Worm (Caenorhabditis elegans): ENCODE data around the gene fkh-9.

fkh-9 gene

DNA sequence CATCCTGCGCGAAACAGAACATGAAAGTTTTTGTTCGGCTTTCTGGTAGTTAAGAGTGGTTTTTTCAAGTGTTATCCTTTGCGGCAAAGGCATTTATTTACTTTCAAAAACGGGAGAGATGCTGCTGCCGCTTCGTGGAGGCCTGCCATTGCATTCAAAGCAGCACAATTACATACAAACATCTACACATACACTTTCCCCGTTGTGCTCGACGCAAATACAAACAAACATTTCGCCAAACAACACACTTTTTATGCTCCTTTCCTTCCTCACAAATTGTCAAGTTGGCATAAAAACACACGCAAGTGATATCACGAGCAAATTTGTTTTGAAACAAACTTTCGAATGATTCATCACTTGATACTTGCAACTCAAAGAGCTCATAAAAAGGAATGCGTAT, 591 bp downstream of the fkh-9 start:
- TF ChIP-seq nhr-43 (tag; optimal IDR thresholded peaks at IDR 0.05; ENCODE audit: poor library complexity, severe bottlenecking): no peak
- TF ChIP-seq nhr-12 (tag; optimal IDR thresholded peaks at IDR 0.05): no peak
- TF ChIP-seq hmg-11 (tag; optimal IDR thresholded peaks at IDR 0.05): no peak
- peak; percentile 44 for TF ChIP-seq elt-2 (tag; optimal IDR thresholded peaks at IDR 0.05)
- no peak for TF ChIP-seq ZK546.5 (tag; optimal IDR thresholded peaks at IDR 0.05)
- no peak for TF ChIP-seq ztf-4 (tag; optimal IDR thresholded peaks at IDR 0.05)
- no peak for TF ChIP-seq snpc-4 (tag; optimal IDR thresholded peaks at IDR 0.05)
- TF ChIP-seq zag-1 (tag; optimal IDR thresholded peaks at IDR 0.05): no peak
- TF ChIP-seq ceh-28 (tag; optimal IDR thresholded peaks at IDR 0.05): no peak
- no peak for TF ChIP-seq egl-27 (tag; optimal IDR thresholded peaks at IDR 0.05)
- no peak for TF ChIP-seq ceh-9 (tag; optimal IDR thresholded peaks at IDR 0.05)
- TF ChIP-seq nhr-237 (tag; optimal IDR thresholded peaks at IDR 0.05): no peak
- TF ChIP-seq mdl-1 (tag; optimal IDR thresholded peaks at IDR 0.05): no peak
- peak; percentile 9 for TF ChIP-seq nfya-1 (tag; optimal IDR thresholded peaks at IDR 0.05; ENCODE audit: insufficient read depth)
- no peak for TF ChIP-seq pqm-1 (tag; optimal IDR thresholded peaks at IDR 0.05)
- peak; percentile 94 for TF ChIP-seq pha-4 (tag; optimal IDR thresholded peaks at IDR 0.05)
- TF ChIP-seq lin-15B (tag; optimal IDR thresholded peaks at IDR 0.05): no peak

DNA sequence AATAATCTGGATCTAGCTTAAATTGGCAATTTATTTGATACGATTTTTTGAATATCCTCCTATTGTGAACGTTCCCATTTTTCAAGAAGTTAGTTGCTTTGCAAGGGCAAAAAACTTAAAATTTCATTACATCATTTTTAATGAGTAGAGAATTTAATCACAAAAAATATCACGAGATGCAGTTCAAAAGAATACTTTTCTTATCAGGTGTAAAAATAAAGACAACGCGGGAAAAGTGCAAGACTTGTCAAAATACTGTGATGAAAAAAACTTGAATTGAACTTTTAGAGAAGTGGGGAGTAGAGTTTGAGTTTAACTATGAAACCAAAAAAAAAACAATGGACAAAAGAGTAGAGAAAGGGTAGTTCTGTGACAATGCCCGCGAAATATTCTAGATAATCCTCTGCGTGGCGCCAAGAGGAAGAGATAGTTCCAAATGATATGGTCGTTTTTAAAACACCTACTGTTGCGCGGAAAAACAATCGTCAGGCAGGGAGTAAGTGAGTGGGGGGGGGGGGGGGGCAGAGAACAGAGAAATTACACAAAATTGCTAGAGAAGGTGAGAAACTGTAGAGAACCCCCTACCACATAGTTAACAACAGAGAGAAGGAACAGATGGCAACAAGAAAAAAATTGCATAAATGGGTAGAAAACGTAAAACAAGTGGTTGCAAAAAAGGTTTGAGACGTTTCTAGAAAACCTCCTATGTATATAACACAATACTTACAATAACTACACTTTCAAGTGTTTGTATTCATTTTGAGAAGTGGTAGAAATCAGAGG, 1.7 kb downstream of the fkh-9 start:
- TF ChIP-seq nhr-28 (tag; optimal IDR thresholded peaks at IDR 0.05) (no peak), elt-2 (tag; optimal IDR thresholded peaks at IDR 0.05) (peak; percentile 79), pqm-1 (tag; optimal IDR thresholded peaks at IDR 0.05) (peak; percentile 79)

DNA sequence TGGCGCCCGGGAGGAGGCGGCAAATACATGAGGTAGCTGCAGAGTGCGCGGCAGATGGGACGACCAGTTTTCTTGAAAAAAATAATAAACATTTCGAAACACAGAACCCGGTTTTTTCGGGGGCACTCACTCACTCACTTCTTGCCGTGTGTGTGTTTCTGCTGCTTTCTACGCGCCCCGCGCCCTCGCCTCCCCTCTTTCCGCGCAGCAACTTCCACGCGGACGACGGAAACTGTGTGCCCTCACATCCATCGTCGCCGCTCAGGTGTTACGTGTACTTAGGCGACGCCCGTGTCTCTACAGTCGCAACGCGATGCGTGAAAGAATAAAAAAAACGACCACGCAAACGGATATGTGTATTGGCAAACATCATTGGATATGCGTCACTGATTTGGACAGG, 2.3 kb downstream of the fkh-9 start:
- TF ChIP-seq egl-5 (tag; optimal IDR thresholded peaks at IDR 0.05) (peak; percentile 36), lin-39 (tag; optimal IDR thresholded peaks at IDR 0.05) (peak; percentile 6), nfya-1 (tag; optimal IDR thresholded peaks at IDR 0.05; ENCODE audit: insufficient read depth) (peak; percentile 8), pha-4 (tag; optimal IDR thresholded peaks at IDR 0.05) (peak; percentile 14), nhr-43 (tag; optimal IDR thresholded peaks at IDR 0.05; ENCODE audit: poor library complexity, severe bottlenecking) (peak; percentile 72), ceh-16 (tag; optimal IDR thresholded peaks at IDR 0.05) (no peak), ztf-11 (tag; optimal IDR thresholded peaks at IDR 0.05) (no peak)

DNA sequence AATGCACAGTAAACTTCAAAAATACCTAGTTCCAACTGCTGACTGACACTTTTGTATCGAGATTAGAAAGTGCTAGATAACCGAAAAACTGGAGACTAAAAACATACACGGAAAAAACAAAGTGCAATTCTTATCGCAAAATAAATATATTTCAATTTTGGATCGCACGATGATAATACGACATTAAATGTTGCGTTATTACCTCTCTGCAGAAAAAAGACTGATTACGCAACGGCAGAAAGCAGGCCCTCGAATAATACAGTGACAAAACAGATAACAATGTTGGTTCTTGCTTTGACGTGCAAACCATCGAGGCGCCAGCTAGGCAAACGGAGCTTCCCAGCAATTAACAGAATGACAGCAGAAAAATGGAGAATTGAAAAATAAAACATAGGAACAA, 2.9 kb downstream of the fkh-9 start:
- TF ChIP-seq elt-2 (tag; optimal IDR thresholded peaks at IDR 0.05) (peak; percentile 100), fos-1 (tag; optimal IDR thresholded peaks at IDR 0.05) (no peak), skn-1 (tag; optimal IDR thresholded peaks at IDR 0.05) (peak; percentile 67), pqm-1 (tag; optimal IDR thresholded peaks at IDR 0.05) (peak; percentile 99), pha-4 (tag; optimal IDR thresholded peaks at IDR 0.05) (peak; percentile 81), ceh-9 (tag; optimal IDR thresholded peaks at IDR 0.05) (no peak), jun-1 (tag; optimal IDR thresholded peaks at IDR 0.05) (peak; percentile 83)

DNA sequence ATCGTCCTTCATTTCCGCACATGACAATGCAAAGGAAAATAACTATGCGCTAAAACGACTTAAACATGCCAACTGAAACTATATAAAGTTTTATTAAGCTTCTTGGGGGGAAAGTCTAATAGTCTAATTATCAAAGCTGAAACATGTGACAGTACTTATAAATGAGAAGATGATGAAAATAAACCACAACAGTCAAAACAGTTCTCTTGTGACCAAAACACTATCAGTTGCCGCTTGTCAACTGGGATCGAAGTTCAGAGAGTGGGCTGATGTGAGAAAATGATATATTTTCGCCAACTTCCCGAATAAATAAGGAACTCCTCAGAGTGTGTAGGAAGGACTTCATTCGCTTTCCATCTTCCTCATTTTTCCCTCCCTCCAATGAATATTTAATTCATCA, 4.7 kb downstream of the fkh-9 start:
- TF ChIP-seq R02D3.7 (tag; optimal IDR thresholded peaks at IDR 0.05) (no peak), eor-1 (tag; optimal IDR thresholded peaks at IDR 0.05) (no peak), unc-39 (tag; optimal IDR thresholded peaks at IDR 0.05) (no peak), ZK546.5 (tag; optimal IDR thresholded peaks at IDR 0.05) (no peak), pha-4 (tag; optimal IDR thresholded peaks at IDR 0.05) (peak; percentile 14), nfya-1 (tag; optimal IDR thresholded peaks at IDR 0.05; ENCODE audit: insufficient read depth) (no peak), daf-12 (tag; optimal IDR thresholded peaks at IDR 0.05) (no peak), zag-1 (tag; optimal IDR thresholded peaks at IDR 0.05) (no peak), mdl-1 (tag; optimal IDR thresholded peaks at IDR 0.05) (no peak), sea-2 (GFP tag; optimal IDR thresholded peaks at IDR 0.05) (no peak), elt-2 (tag; optimal IDR thresholded peaks at IDR 0.05) (peak; percentile 71), nhr-43 (tag; optimal IDR thresholded peaks at IDR 0.05; ENCODE audit: poor library complexity, severe bottlenecking) (no peak), nhr-77 (tag; optimal IDR thresholded peaks at IDR 0.05) (no peak), nhr-12 (tag; optimal IDR thresholded peaks at IDR 0.05) (no peak), snpc-4 (tag; optimal IDR thresholded peaks at IDR 0.05) (no peak), pqm-1 (tag; optimal IDR thresholded peaks at IDR 0.05) (peak; percentile 45)

Data from whole organism, L3 larva.